Fruit fly (Drosophila melanogaster): ENCODE measurements around the gene Tango14.

The Tango14 gene

dm6 chr2L:1150554-1150953 is 7.9 kb upstream of the Tango14 start, which contains the start of the genes Tfb4 and Vps29:
Gene Tfb4, minus strand, starts transcription at chr2L:1150677.
Gene Vps29, plus strand, starts transcription at chr2L:1150766.
- TF ChIP-seq dac (GFP tag; optimal IDR thresholded peaks at IDR 0.05) (no peak), fd59A (GFP tag; optimal IDR thresholded peaks at IDR 0.05) (no peak), CG6792 (GFP tag; optimal IDR thresholded peaks at IDR 0.05) (no peak), eg (GFP tag; IDR thresholded peaks at IDR 0.05) (peak; percentile 58; the same call in 2 of the 3 replicates), Hr39 (GFP tag; optimal IDR thresholded peaks at IDR 0.05) (no peak), CG3032 (tag; optimal IDR thresholded peaks at IDR 0.05) (peak; percentile 31), achi (GFP tag; optimal IDR thresholded peaks at IDR 0.05) (no peak), lz (GFP tag; optimal IDR thresholded peaks at IDR 0.05) (peak; percentile 42), CG6163 (GFP tag; IDR thresholded peaks at IDR 0.05) (peak; percentile 78), CG16779 (tag; optimal IDR thresholded peaks at IDR 0.05) (no peak), Ets21C (GFP tag; optimal IDR thresholded peaks at IDR 0.05) (no peak), net (GFP tag; optimal IDR thresholded peaks at IDR 0.05) (no peak), CG9139 (GFP tag; optimal IDR thresholded peaks at IDR 0.05) (no peak), Hr4 (GFP tag; optimal IDR thresholded peaks at IDR 0.05) (no peak), esn (GFP tag; optimal IDR thresholded peaks at IDR 0.05) (peak; percentile 70), fd85E (GFP tag; optimal IDR thresholded peaks at IDR 0.05) (no peak), CG31627 (GFP tag; optimal IDR thresholded peaks at IDR 0.05) (peak; percentile 48)

dm6 chr2L:1152693-1153092 is 5.8 kb upstream of the Tango14 start:
- TF ChIP-seq CG11294 (GFP tag; IDR thresholded peaks at IDR 0.05) = no peak
- no peak for TF ChIP-seq Lpt (GFP tag; optimal IDR thresholded peaks at IDR 0.05)
- no peak for TF ChIP-seq lz (GFP tag; optimal IDR thresholded peaks at IDR 0.05)
- no peak for TF ChIP-seq dac (GFP tag; optimal IDR thresholded peaks at IDR 0.05)
- TF ChIP-seq CG31627 (GFP tag; optimal IDR thresholded peaks at IDR 0.05) = no peak
- TF ChIP-seq CG8632 (GFP tag; optimal IDR thresholded peaks at IDR 0.05) = no peak
- TF ChIP-seq Met (GFP tag; optimal IDR thresholded peaks at IDR 0.05) = no peak
- no peak for TF ChIP-seq achi (GFP tag; optimal IDR thresholded peaks at IDR 0.05)
- TF ChIP-seq acj6 (GFP tag; optimal IDR thresholded peaks at IDR 0.05) = no peak
- no peak for TF ChIP-seq CG7368 (GFP tag; optimal IDR thresholded peaks at IDR 0.05)
- TF ChIP-seq Gug (GFP tag; IDR thresholded peaks at IDR 0.05) = no peak
- no peak for TF ChIP-seq CG32006 (GFP tag; optimal IDR thresholded peaks at IDR 0.05)
- no peak for TF ChIP-seq CG11762 (GFP tag; optimal IDR thresholded peaks at IDR 0.05; ENCODE audit: insufficient read depth)
- TF ChIP-seq Ets96B (tag; optimal IDR thresholded peaks at IDR 0.05) = no peak

dm6 chr2L:1156592-1157249 is 1.7 kb upstream of the Tango14 start:
- no peak for TF ChIP-seq fd59A (GFP tag; optimal IDR thresholded peaks at IDR 0.05)
- TF ChIP-seq Sox15 (GFP tag; optimal IDR thresholded peaks at IDR 0.05) = no peak
- TF ChIP-seq CG3919 (GFP tag; optimal IDR thresholded peaks at IDR 0.05) = no peak
- TF ChIP-seq salr (GFP tag; optimal IDR thresholded peaks at IDR 0.05) = peak in 1 of 2 experiments; percentile 24
- TF ChIP-seq Eip78C (GFP tag) = peak; percentile 60
- peak; percentile 77 for TF ChIP-seq CG32006 (GFP tag; optimal IDR thresholded peaks at IDR 0.05)
- TF ChIP-seq CG8119 (GFP tag; IDR thresholded peaks at IDR 0.05) = peak; percentile 77
- no peak for TF ChIP-seq Met (GFP tag; optimal IDR thresholded peaks at IDR 0.05)
- TF ChIP-seq dac (GFP tag; optimal IDR thresholded peaks at IDR 0.05) = peak; percentile 59

- TF ChIP-seq Met (GFP tag; optimal IDR thresholded peaks at IDR 0.05) (no peak), CG8632 (GFP tag; optimal IDR thresholded peaks at IDR 0.05) (no peak), CG7368 (GFP tag; optimal IDR thresholded peaks at IDR 0.05) (no peak), CG3919 (GFP tag; optimal IDR thresholded peaks at IDR 0.05) (peak; percentile 7), CG6808 (GFP tag; optimal IDR thresholded peaks at IDR 0.05) (no peak), topi (GFP tag; optimal IDR thresholded peaks at IDR 0.05) (no peak), Ets21C (GFP tag; optimal IDR thresholded peaks at IDR 0.05) (no peak), CG8119 (GFP tag; IDR thresholded peaks at IDR 0.05) (no peak), Eip78C (GFP tag) (no peak), Sox15 (GFP tag; optimal IDR thresholded peaks at IDR 0.05) (no peak), svp (GFP tag) (no peak), CG32006 (GFP tag; optimal IDR thresholded peaks at IDR 0.05) (no peak), Lpt (GFP tag; optimal IDR thresholded peaks at IDR 0.05) (no peak), vri (GFP tag; optimal IDR thresholded peaks at IDR 0.05) (peak; percentile 40), CG6792 (GFP tag; optimal IDR thresholded peaks at IDR 0.05) (no peak)
Measured at dm6 chr2L:1157357-1157678, 1.1 kb upstream of the Tango14 start.
